Fruit fly (Drosophila melanogaster): ENCODE results near the gene frj.

DNA sequence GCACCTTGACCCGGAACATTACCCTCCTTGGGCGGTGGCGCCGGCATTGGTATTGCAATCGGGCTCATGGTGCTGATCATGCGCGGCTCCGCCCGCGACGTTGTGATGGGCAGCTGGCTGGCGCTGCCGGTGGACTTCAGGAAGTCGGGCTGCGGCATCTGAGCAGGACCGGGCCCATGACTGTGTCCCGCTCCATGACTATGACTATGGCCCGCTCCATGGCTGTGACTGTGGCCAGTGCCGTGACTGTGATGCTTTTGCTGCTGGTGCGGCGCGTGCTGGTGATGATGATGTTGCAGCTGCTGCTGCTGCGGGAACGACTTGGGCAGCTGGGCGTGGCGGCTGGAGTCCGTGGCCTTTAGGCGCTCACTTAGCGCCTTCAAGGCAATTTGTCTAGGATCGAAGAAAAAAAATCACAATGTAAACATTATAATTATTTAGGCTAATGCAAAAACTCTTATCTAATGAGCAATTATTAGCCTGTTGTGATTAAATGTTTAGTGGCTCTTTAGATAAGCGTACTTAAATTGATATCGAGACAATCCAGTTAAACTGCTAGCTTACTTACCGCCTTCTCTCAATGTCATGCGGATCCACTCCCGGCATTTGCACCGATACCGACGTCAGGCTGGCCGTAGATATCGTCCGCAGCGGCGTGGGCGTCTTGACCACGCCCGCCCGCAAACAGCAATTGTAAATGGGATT is 19.2 kb downstream of the frj start:
- TF ChIP-seq Hnf4 (GFP tag; optimal IDR thresholded peaks at IDR 0.05) (no peak), CG32264 (GFP tag; optimal IDR thresholded peaks at IDR 0.05) (no peak), usp (GFP tag; optimal IDR thresholded peaks at IDR 0.05) (no peak), h (GFP tag; optimal IDR thresholded peaks at IDR 0.05) (no peak), OdsH (GFP tag; optimal IDR thresholded peaks at IDR 0.05) (no peak), dl (GFP tag; optimal IDR thresholded peaks at IDR 0.05; ENCODE audit: insufficient read depth in 1 of 2, partially characterized antibody in 2 of 2) (no peak), rgr (GFP tag; optimal IDR thresholded peaks at IDR 0.05) (no peak), Vsx2 (GFP tag; optimal IDR thresholded peaks at IDR 0.05; ENCODE audit: partially characterized antibody) (no peak)
